Fruit fly (Drosophila melanogaster) whole organism, embryonic: ENCODE measurements around the gene usp.

Source experiments
- C15 ChIP-seq: fragments of 200-800 bp; sonication (Bioruptor generic); IDR thresholded peaks from 3 replicates; pipeline ENCODE4 v1.3.6; 2022; ENCODE audit warnings: missing biosample characterization, missing genetic modification characterization
- CG11085 ChIP-seq: fragments of 200-800 bp; sonication (Bioruptor generic); IDR thresholded peaks from 2 replicates; pipeline ENCODE4 v1.3.6; 2022; ENCODE audit warnings: missing biosample characterization, missing genetic modification characterization
- CG13424 ChIP-seq: fragments of 200-800 bp; sonication (Bioruptor generic); optimal IDR thresholded peaks from 2 replicates; lab custom pipeline; 2019; ENCODE audit warnings: missing biosample characterization, mild to moderate bottlenecking, missing genetic modification characterization, moderate library complexity
- CG14710 ChIP-seq: fragments of 200-800 bp; sonication (Bioruptor generic); optimal IDR thresholded peaks from 3 replicates; lab custom pipeline; 2019; ENCODE audit warnings: missing biosample characterization, mild to moderate bottlenecking, missing genetic modification characterization, moderate library complexity
- CG15269 ChIP-seq: fragments of 200-800 bp; sonication (Bioruptor generic); optimal IDR thresholded peaks from 2 replicates; lab custom pipeline; 2018; ENCODE audit warnings: missing biosample characterization, mild to moderate bottlenecking, missing genetic modification characterization, moderate library complexity
- CG15514 ChIP-seq: fragments of 200-800 bp; sonication (Bioruptor generic); optimal IDR thresholded peaks from 3 replicates; lab custom pipeline; 2017; ENCODE audit warnings: missing biosample characterization, missing genetic modification characterization, mild to moderate bottlenecking, moderate library complexity, missing genetic modification reagents
- CG1647 ChIP-seq: fragments of 200-800 bp; sonication (Bioruptor generic); optimal IDR thresholded peaks from 3 replicates; lab custom pipeline; 2016; ENCODE audit warnings: missing biosample characterization, missing genetic modification characterization
- CG17361 ChIP-seq: fragments of 200-800 bp; sonication (Bioruptor generic); IDR thresholded peaks from 3 replicates; pipeline ENCODE4 v1.3.6; 2022; ENCODE audit warnings: missing biosample characterization, missing genetic modification characterization
- CG18619 ChIP-seq: fragments of 200-800 bp; sonication (Bioruptor generic); optimal IDR thresholded peaks from 3 replicates; lab custom pipeline; 2017; ENCODE audit warnings: missing biosample characterization, mild to moderate bottlenecking, missing genetic modification characterization
- CG2678 ChIP-seq: fragments of 200-800 bp; sonication (Bioruptor generic); optimal IDR thresholded peaks from 3 replicates; lab custom pipeline; 2019; ENCODE audit warnings: missing biosample characterization, mild to moderate bottlenecking, missing genetic modification characterization, moderate library complexity
- CG2712 ChIP-seq: fragments of 200-800 bp; optimal IDR thresholded peaks from 3 replicates; lab custom pipeline; 2019; ENCODE audit warnings: missing biosample characterization, mild to moderate bottlenecking, missing genetic modification characterization, moderate library complexity
- CG31441 ChIP-seq: fragments of 200-800 bp; sonication (Bioruptor generic); IDR thresholded peaks from 2 replicates; pipeline ENCODE4 v1.3.6; 2022; ENCODE audit warnings: missing biosample characterization, missing genetic modification characterization
- CG32772 ChIP-seq: fragments of 200-800 bp; sonication (Bioruptor generic); IDR thresholded peaks from 2 replicates; pipeline ENCODE4 v1.3.6; 2022; ENCODE audit warnings: missing biosample characterization, missing genetic modification characterization
- CG34376 ChIP-seq: fragments of 200-800 bp; sonication (Bioruptor generic); optimal IDR thresholded peaks from 2 replicates; lab custom pipeline; 2018; ENCODE audit warnings: missing biosample characterization, mild to moderate bottlenecking, missing genetic modification characterization
- CG3995 ChIP-seq: fragments of 200-800 bp; sonication (Bioruptor generic); optimal IDR thresholded peaks from 3 replicates; lab custom pipeline; 2016; ENCODE audit warnings: missing biosample characterization, missing genetic modification characterization
- CG6254 ChIP-seq: fragments of 200-800 bp; sonication (Bioruptor generic); optimal IDR thresholded peaks from 3 replicates; lab custom pipeline; 2017; ENCODE audit warnings: mild to moderate bottlenecking, missing biosample characterization, missing genetic modification reagents, missing genetic modification characterization
- CG6683 ChIP-seq: fragments of 200-800 bp; sonication (Bioruptor generic); optimal IDR thresholded peaks from 2 replicates; lab custom pipeline; 2017; ENCODE audit warnings: missing biosample characterization, mild to moderate bottlenecking, missing genetic modification characterization, missing genetic modification reagents
- CG6689 ChIP-seq: fragments of 200-800 bp; sonication (Bioruptor generic); IDR thresholded peaks from 2 replicates; pipeline ENCODE4 v1.3.6; 2022; ENCODE audit warnings: missing biosample characterization, missing genetic modification characterization
- CG6791 ChIP-seq: fragments of 200-800 bp; sonication (Bioruptor generic); IDR thresholded peaks from 3 replicates; pipeline ENCODE4 v1.3.6; 2022; ENCODE audit warnings: missing biosample characterization, missing genetic modification characterization; ENCODE audit not compliant: partially characterized antibody
- CG9797 ChIP-seq: fragments of 200-800 bp; sonication (Bioruptor generic); optimal IDR thresholded peaks from 3 replicates; lab custom pipeline; 2018; ENCODE audit warnings: missing biosample characterization, mild to moderate bottlenecking, missing genetic modification characterization
- CoRest ChIP-seq: fragments of 200-800 bp; sonication (Bioruptor generic); optimal IDR thresholded peaks from 3 replicates; lab custom pipeline; 2018; ENCODE audit warnings: missing biosample characterization, mild to moderate bottlenecking, missing genetic modification characterization, moderate library complexity
- D19A ChIP-seq: fragments of 200-800 bp; optimal IDR thresholded peaks from 3 replicates; lab custom pipeline; 2019; ENCODE audit warnings: missing biosample characterization, mild to moderate bottlenecking, missing genetic modification characterization, moderate library complexity
- D19B ChIP-seq: fragments of 200-800 bp; sonication (Bioruptor generic); optimal IDR thresholded peaks from 2 replicates; lab custom pipeline; 2017; ENCODE audit warnings: missing biosample characterization, mild to moderate bottlenecking, missing genetic modification characterization
- Dp ChIP-seq: fragments of 200-800 bp; sonication (Bioruptor generic); optimal IDR thresholded peaks from 2 replicates; lab custom pipeline; 2018; ENCODE audit warnings: missing biosample characterization, mild to moderate bottlenecking, missing genetic modification characterization, moderate library complexity
- E2f2 ChIP-seq: fragments of 200-800 bp; sonication (Bioruptor generic); IDR thresholded peaks from 2 replicates; pipeline ENCODE4 v1.3.6; 2022; ENCODE audit warnings: missing biosample characterization, missing genetic modification characterization
- ERR ChIP-seq: fragments of 200-800 bp; sonication (Bioruptor generic); optimal IDR thresholded peaks from 2 replicates; lab custom pipeline; 2016; ENCODE audit warnings: missing biosample characterization, missing genetic modification characterization
- MBD-R2 ChIP-seq: fragments of 200-800 bp; sonication (Bioruptor generic); IDR thresholded peaks from 2 replicates; pipeline ENCODE4 v1.3.6; 2022; ENCODE audit warnings: missing biosample characterization, missing genetic modification characterization
- Nf-YC ChIP-seq: fragments of 200-800 bp; optimal IDR thresholded peaks from 3 replicates; lab custom pipeline; 2019; ENCODE audit warnings: missing biosample characterization, mild to moderate bottlenecking, missing genetic modification characterization, moderate library complexity
- YL-1 ChIP-seq: fragments of 200-800 bp; sonication (Bioruptor generic); optimal IDR thresholded peaks from 3 replicates; lab custom pipeline; 2017; ENCODE audit warnings: missing biosample characterization, mild to moderate bottlenecking, missing genetic modification characterization
- bigmax ChIP-seq: fragments of 200-800 bp; sonication (Bioruptor generic); optimal IDR thresholded peaks from 2 replicates; lab custom pipeline; 2018; ENCODE audit warnings: missing biosample characterization, mild to moderate bottlenecking, missing genetic modification characterization
- ems ChIP-seq: fragments of 200-800 bp; sonication (Bioruptor generic); optimal IDR thresholded peaks from 3 replicates; lab custom pipeline; 2016; ENCODE audit warnings: missing biosample characterization, missing genetic modification characterization
- fd102C ChIP-seq: fragments of 200-800 bp; sonication (Bioruptor generic); optimal IDR thresholded peaks from 2 replicates; lab custom pipeline; 2018; ENCODE audit warnings: missing biosample characterization, mild to moderate bottlenecking, missing genetic modification characterization, moderate library complexity
- ftz-f1 ChIP-seq: fragments of 200-800 bp; sonication (Bioruptor generic); optimal IDR thresholded peaks from 2 replicates; lab custom pipeline; 2016; ENCODE audit warnings: missing biosample characterization, missing genetic modification characterization
- gcm2 ChIP-seq: fragments of 200-800 bp; sonication (Bioruptor generic); optimal IDR thresholded peaks from 2 replicates; lab custom pipeline; 2016; ENCODE audit warnings: missing biosample characterization, missing genetic modification characterization
- gfzf ChIP-seq: fragments of 200-800 bp; sonication (Bioruptor generic); optimal IDR thresholded peaks from 2 replicates; lab custom pipeline; 2016; ENCODE audit warnings: missing biosample characterization, mild to moderate bottlenecking, missing genetic modification characterization, moderate library complexity
- lab ChIP-seq: fragments of 200-800 bp; sonication (Bioruptor generic); optimal IDR thresholded peaks from 3 replicates; lab custom pipeline; 2017; ENCODE audit warnings: missing biosample characterization, missing genetic modification characterization, mild to moderate bottlenecking, moderate library complexity, missing genetic modification reagents
- maf-S ChIP-seq: fragments of 200-800 bp; sonication (Bioruptor generic); optimal IDR thresholded peaks from 2 replicates; lab custom pipeline; 2016; ENCODE audit warnings: missing biosample characterization, missing genetic modification characterization
- oc ChIP-seq: fragments of 200-800 bp; sonication (Bioruptor generic); optimal IDR thresholded peaks from 2 replicates; lab custom pipeline; 2018; ENCODE audit warnings: missing biosample characterization, mild to moderate bottlenecking, missing genetic modification characterization, moderate library complexity
- phol ChIP-seq: fragments of 200-800 bp; sonication (Bioruptor generic); optimal IDR thresholded peaks from 3 replicates; lab custom pipeline; 2018; ENCODE audit warnings: missing biosample characterization, mild to moderate bottlenecking, missing genetic modification characterization, moderate library complexity
- pzg ChIP-seq: fragments of 200-800 bp; sonication (Bioruptor generic); optimal IDR thresholded peaks from 3 replicates; lab custom pipeline; 2018; ENCODE audit warnings: missing biosample characterization, mild to moderate bottlenecking, missing genetic modification characterization, moderate library complexity
- repo ChIP-seq: fragments of 200-800 bp; sonication (Bioruptor generic); optimal IDR thresholded peaks from 2 replicates; lab custom pipeline; 2016; ENCODE audit warnings: missing biosample characterization, missing genetic modification characterization
- slou ChIP-seq: fragments of 200-800 bp; sonication (Bioruptor generic); optimal IDR thresholded peaks from 3 replicates; lab custom pipeline; 2016; ENCODE audit warnings: missing biosample characterization, missing genetic modification characterization
- sug ChIP-seq: fragments of 200-800 bp; optimal IDR thresholded peaks from 2 replicates; lab custom pipeline; 2019; ENCODE audit warnings: missing biosample characterization, mild to moderate bottlenecking, missing genetic modification characterization, moderate library complexity
- toy ChIP-seq: fragments of 200-800 bp; sonication (Bioruptor generic); IDR thresholded peaks from 2 replicates; pipeline ENCODE4 v1.3.6; 2022; ENCODE audit warnings: missing biosample characterization, missing genetic modification characterization
- tup ChIP-seq: fragments of 200-800 bp; sonication (Bioruptor generic); optimal IDR thresholded peaks from 2 replicates; lab custom pipeline; 2016; ENCODE audit warnings: missing biosample characterization, mild to moderate bottlenecking, missing genetic modification characterization, moderate library complexity
- zen ChIP-seq: fragments of 200-800 bp; sonication (Bioruptor generic); optimal IDR thresholded peaks from 3 replicates; lab custom pipeline; 2018; ENCODE audit warnings: missing biosample characterization, mild to moderate bottlenecking, missing genetic modification characterization, moderate library complexity

The usp gene

DNA sequence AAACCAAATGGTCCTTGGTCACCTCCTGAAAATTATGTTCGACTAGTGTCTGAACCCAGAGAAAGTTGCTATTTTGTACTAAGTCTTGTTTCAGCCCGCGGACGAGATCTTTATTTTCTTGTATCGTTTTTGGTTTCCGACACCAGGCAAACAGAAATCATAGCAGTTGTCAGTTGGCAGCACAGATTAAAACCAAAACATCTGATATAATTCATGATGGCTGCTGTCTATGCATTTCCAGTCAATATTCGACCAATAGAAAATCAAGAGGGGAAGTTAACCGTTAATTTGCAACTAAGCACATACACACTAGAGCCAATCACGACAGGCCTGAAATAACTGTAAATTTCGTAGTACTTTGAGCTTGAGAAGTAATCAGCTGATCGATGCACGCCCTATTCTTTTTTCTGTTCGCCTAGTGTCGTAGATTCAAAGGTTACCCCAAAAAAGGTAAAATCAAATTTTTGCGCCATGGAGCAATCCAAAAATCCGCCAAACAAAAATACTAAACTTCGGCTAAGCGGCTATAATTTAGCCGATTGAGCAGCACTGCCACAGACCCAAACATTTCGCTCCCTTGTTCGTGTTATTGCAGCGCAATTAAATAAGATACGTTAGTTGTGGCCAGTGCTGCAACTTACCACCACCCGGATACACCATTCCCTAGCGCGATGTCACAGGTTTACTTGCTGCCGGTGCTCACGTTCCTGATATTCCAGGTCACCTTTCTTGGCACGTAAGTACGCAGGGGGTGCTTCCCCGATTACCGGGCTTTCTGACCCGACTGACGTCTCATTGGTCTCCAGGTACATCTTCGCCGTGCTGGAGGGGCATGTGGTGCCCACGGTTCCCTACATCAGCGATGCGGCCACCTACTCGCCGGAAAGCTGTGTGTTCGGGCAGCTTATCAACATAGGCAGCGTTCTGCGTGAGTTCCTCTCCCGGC is 34.6 kb upstream of the usp start, which contains the start of gene CG4025 (continued):
- TF ChIP-seq CG1647 (no peak), fd102C (GFP tag; lab: Kevin White, UChicago) (no peak), maf-S (GFP tag; lab: Kevin White, UChicago) (no peak), C15 (GFP tag; lab: Robert Waterston, UW) (no peak), D19B (GFP tag; lab: Kevin White, UChicago) (no peak), zen (no peak), bigmax (GFP tag; lab: Kevin White, UChicago) (no peak), CG15514 (GFP tag; lab: Kevin White, UChicago) (peak; percentile 7), ems (GFP tag; lab: Kevin White, UChicago) (no peak), slou (no peak), Nf-YC (tag; lab: Kevin White, UChicago) (peak; percentile 87), CG11085 (GFP tag; lab: Robert Waterston, UW) (no peak), CG9797 (peak; percentile 45), CG34376 (GFP tag; lab: Kevin White, UChicago) (peak; percentile 15), E2f2 (peak; percentile 83), pzg (GFP tag; lab: Kevin White, UChicago) (peak; percentile 34), MBD-R2 (GFP tag; lab: Robert Waterston, UW) (0 out of 2 replicates have a peak, but pooled peaks have one; percentile 24), CG6683 (GFP tag; lab: Kevin White, UChicago) (no peak)

DNA sequence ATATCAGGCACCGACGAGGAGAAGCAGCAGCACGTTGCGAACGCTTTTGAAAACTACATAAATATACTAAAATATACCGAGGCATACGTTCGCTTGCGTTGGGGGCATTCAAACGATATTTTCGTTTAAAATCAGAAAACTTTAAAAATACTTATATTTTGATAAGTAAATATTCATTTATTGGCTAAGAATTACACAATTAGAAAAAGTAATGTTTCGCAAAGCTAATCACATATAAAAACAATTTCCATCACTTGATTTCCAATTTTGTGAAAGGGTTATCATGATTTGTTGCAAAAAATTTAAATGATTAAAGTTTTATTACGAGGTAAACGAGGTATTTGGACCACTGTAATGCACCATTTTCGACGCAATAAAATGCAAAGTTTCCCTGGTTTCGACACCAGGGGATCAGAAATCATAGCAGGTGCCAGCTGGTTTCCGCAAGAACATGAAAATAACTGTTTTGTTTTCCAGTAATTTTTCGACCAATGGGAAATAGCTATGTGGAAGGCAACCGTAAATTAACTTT is 33.8 kb upstream of the usp start, which contains the start of gene CG4045:
Gene CG4045 (minus strand): TSS at position 55 of the 532 bp plus-strand sequence.
- no peak for TF ChIP-seq CG6791 (GFP tag; lab: Robert Waterston, UW)
- TF ChIP-seq D19A, result peak; percentile 3
- no peak for TF ChIP-seq C15 (GFP tag; lab: Robert Waterston, UW)
- peak; percentile 2 for TF ChIP-seq CoRest (tag; lab: Kevin White, UChicago)
- TF ChIP-seq CG15269, result peak; percentile 16
- TF ChIP-seq gcm2 (GFP tag; lab: Kevin White, UChicago), result no peak
- TF ChIP-seq CG32772 (GFP tag; lab: Robert Waterston, UW), result no peak
- peak; percentile 12 for TF ChIP-seq CG14710 (tag; lab: Kevin White, UChicago)
- no peak for TF ChIP-seq CG3995 (GFP tag; lab: Kevin White, UChicago)
- TF ChIP-seq CG6689 (GFP tag; lab: Robert Waterston, UW), result 0 out of 2 replicates have a peak, but pooled peaks have one; percentile 24
- TF ChIP-seq YL-1 (GFP tag; lab: Kevin White, UChicago), result peak; percentile 0
- peak; percentile 17 for TF ChIP-seq CG13424 (tag; lab: Kevin White, UChicago)
- TF ChIP-seq phol (tag; lab: Kevin White, UChicago), result peak; percentile 14
- no peak for TF ChIP-seq CG18619 (GFP tag; lab: Kevin White, UChicago)
- TF ChIP-seq lab (GFP tag; lab: Kevin White, UChicago), result peak; percentile 1
- peak; percentile 23 for TF ChIP-seq CG2712
- peak; percentile 28; the same call in 1 of the 2 replicates for TF ChIP-seq E2f2
- TF ChIP-seq CG17361 (GFP tag; lab: Robert Waterston, UW), result 0 out of 3 replicates have a peak, but pooled peaks have one; percentile 21
- TF ChIP-seq CG2678 (tag; lab: Kevin White, UChicago), result peak; percentile 39
- TF ChIP-seq sug, result peak; percentile 6
- TF ChIP-seq tup (GFP tag; lab: Kevin White, UChicago), result no peak
- no peak for TF ChIP-seq CG6254
- TF ChIP-seq CG31441 (GFP tag; lab: Robert Waterston, UW), result 0 out of 2 replicates have a peak, but pooled peaks have one; percentile 18
- TF ChIP-seq ftz-f1 (GFP tag; lab: Kevin White, UChicago), result no peak
- no peak for TF ChIP-seq oc (tag; lab: Kevin White, UChicago)
- no peak for TF ChIP-seq toy (GFP tag; lab: Robert Waterston, UW)
- TF ChIP-seq MBD-R2 (GFP tag; lab: Robert Waterston, UW), result peak; percentile 64; the same call in 1 of the 2 replicates
- TF ChIP-seq repo (GFP tag; lab: Kevin White, UChicago), result no peak
- no peak for TF ChIP-seq ERR (GFP tag; lab: Kevin White, UChicago)
- peak; percentile 22 for TF ChIP-seq Dp (GFP tag; lab: Kevin White, UChicago)
- peak; percentile 43 for TF ChIP-seq gfzf
- peak; percentile 20 for TF ChIP-seq pzg (GFP tag; lab: Kevin White, UChicago)
